Fruit fly (Drosophila melanogaster) whole organism, embryonic: Measurements from ENCODE around the gene Dhps.

Experiments used
- B-H2 ChIP-seq: fragments of 200-800 bp; sonication (Bioruptor generic); optimal IDR thresholded peaks from 2 replicates; lab custom pipeline; 2018; ENCODE audit warnings: missing biosample characterization, mild to moderate bottlenecking, missing genetic modification characterization
- CG10147 ChIP-seq: fragments of 200-800 bp; sonication (Bioruptor generic); optimal IDR thresholded peaks from 2 replicates; lab custom pipeline; 2019; ENCODE audit warnings: missing biosample characterization, mild to moderate bottlenecking, missing genetic modification characterization, moderate library complexity
- CG10321 ChIP-seq: fragments of 200-800 bp; sonication (Bioruptor generic); IDR thresholded peaks from 2 replicates; pipeline ENCODE4 v1.3.6; 2022; ENCODE audit warnings: missing biosample characterization, missing genetic modification characterization
- CG10431 ChIP-seq: fragments of 200-800 bp; sonication (Bioruptor generic); optimal IDR thresholded peaks from 3 replicates; lab custom pipeline; 2018; ENCODE audit warnings: missing biosample characterization, mild to moderate bottlenecking, missing genetic modification characterization
- CG12155 ChIP-seq: fragments of 200-800 bp; sonication (Bioruptor generic); optimal IDR thresholded peaks from 3 replicates; lab custom pipeline; 2016; ENCODE audit warnings: missing biosample characterization, missing genetic modification characterization
- CG12744 ChIP-seq: fragments of 200-800 bp; sonication (Bioruptor generic); optimal IDR thresholded peaks from 2 replicates; lab custom pipeline; 2016; ENCODE audit warnings: missing biosample characterization, missing genetic modification characterization
- CG13296 ChIP-seq: fragments of 200-800 bp; sonication (Bioruptor generic); optimal IDR thresholded peaks from 3 replicates; lab custom pipeline; 2018; ENCODE audit warnings: missing biosample characterization, mild to moderate bottlenecking, missing genetic modification characterization
- CG13424 ChIP-seq: fragments of 200-800 bp; sonication (Bioruptor generic); optimal IDR thresholded peaks from 2 replicates; lab custom pipeline; 2019; ENCODE audit warnings: missing biosample characterization, mild to moderate bottlenecking, missing genetic modification characterization, moderate library complexity
- CG13624 ChIP-seq: fragments of 200-800 bp; sonication (Bioruptor generic); optimal IDR thresholded peaks from 2 replicates; lab custom pipeline; 2016; ENCODE audit warnings: missing biosample characterization, missing genetic modification characterization
- CG15073 ChIP-seq: fragments of 200-800 bp; sonication (Bioruptor generic); optimal IDR thresholded peaks from 2 replicates; lab custom pipeline; 2016; ENCODE audit warnings: missing biosample characterization, missing genetic modification characterization
- CG1602 ChIP-seq: fragments of 200-800 bp; sonication (Bioruptor generic); optimal IDR thresholded peaks from 3 replicates; lab custom pipeline; 2016; ENCODE audit warnings: missing biosample characterization, missing genetic modification characterization
- CG17186 ChIP-seq: fragments of 200-800 bp; sonication (Bioruptor generic); optimal IDR thresholded peaks from 3 replicates; lab custom pipeline; 2017; ENCODE audit warnings: missing biosample characterization, missing genetic modification reagents, missing genetic modification characterization
- CG17829 ChIP-seq: fragments of 200-800 bp; optimal IDR thresholded peaks from 2 replicates; lab custom pipeline; 2019; ENCODE audit warnings: missing biosample characterization, mild to moderate bottlenecking, missing genetic modification characterization, moderate library complexity
- CG2129 ChIP-seq: fragments of 200-800 bp; sonication (Bioruptor generic); IDR thresholded peaks from 2 replicates; pipeline ENCODE4 v1.3.6; 2022; ENCODE audit warnings: missing biosample characterization, missing genetic modification characterization; ENCODE audit not compliant: partially characterized antibody
- CG3281 ChIP-seq: fragments of 200-800 bp; sonication (Bioruptor generic); optimal IDR thresholded peaks from 3 replicates; lab custom pipeline; 2017; ENCODE audit warnings: missing biosample characterization, mild to moderate bottlenecking, missing genetic modification characterization
- CG7556 ChIP-seq: fragments of 200-800 bp; sonication (Bioruptor generic); optimal IDR thresholded peaks from 2 replicates; lab custom pipeline; 2017; ENCODE audit warnings: missing biosample characterization, mild to moderate bottlenecking, missing genetic modification characterization
- CG7745 ChIP-seq: fragments of 200-800 bp; sonication (Bioruptor generic); optimal IDR thresholded peaks from 2 replicates; lab custom pipeline; 2018; ENCODE audit warnings: missing biosample characterization, mild to moderate bottlenecking, missing genetic modification characterization, moderate library complexity
- Camta ChIP-seq: fragments of 200-800 bp; sonication (Bioruptor generic); optimal IDR thresholded peaks from 2 replicates; lab custom pipeline; 2016; ENCODE audit warnings: missing biosample characterization, missing genetic modification characterization
- Eip74EF ChIP-seq, 2 experiments: fragments of 200-800 bp in 1 of 2; fragments of >200 bp in 1 of 2; sonication (Bioruptor generic) in 1 of 2; optimal IDR thresholded peaks; 2 replicates each; lab custom pipeline; 2017 to 2019; ENCODE audit warnings: missing biosample characterization in 2 of 2, missing genetic modification characterization in 2 of 2, mild to moderate bottlenecking in 1 of 2, moderate library complexity in 1 of 2
- HLH4C ChIP-seq: fragments of 200-800 bp; sonication (Bioruptor generic); IDR thresholded peaks from 3 replicates; pipeline ENCODE4 v1.3.6; 2022; ENCODE audit warnings: missing biosample characterization, missing genetic modification characterization; ENCODE audit not compliant: partially characterized antibody
- Med ChIP-seq: fragments of 200-800 bp; sonication (Bioruptor generic); peaks from one replicate; lab custom pipeline; 2016; ENCODE audit warnings: missing biosample characterization, missing genetic modification characterization, mild to moderate bottlenecking, inconsistent platforms, moderate library complexity
- Meics ChIP-seq: fragments of 200-800 bp; sonication (Bioruptor generic); optimal IDR thresholded peaks from 2 replicates; lab custom pipeline; 2017; ENCODE audit warnings: missing biosample characterization, mild to moderate bottlenecking, missing genetic modification characterization
- NK7.1 ChIP-seq: fragments of 200-800 bp; sonication (Bioruptor generic); optimal IDR thresholded peaks from 3 replicates; lab custom pipeline; 2016; ENCODE audit warnings: missing biosample characterization, missing genetic modification characterization
- Oaz ChIP-seq: fragments of 200-800 bp; sonication (Bioruptor generic); IDR thresholded peaks from 2 replicates; pipeline ENCODE4 v1.3.6; 2022; ENCODE audit warnings: missing biosample characterization, missing genetic modification characterization
- PHDP ChIP-seq: fragments of 200-800 bp; sonication (Bioruptor generic); optimal IDR thresholded peaks from 3 replicates; lab custom pipeline; 2018; ENCODE audit warnings: missing biosample characterization, mild to moderate bottlenecking, missing genetic modification characterization, moderate library complexity
- Rx ChIP-seq: fragments of 200-800 bp; sonication (Bioruptor generic); IDR thresholded peaks from 2 replicates; pipeline ENCODE4 v1.3.6; 2022; ENCODE audit warnings: missing biosample characterization, missing genetic modification characterization
- ab ChIP-seq: fragments of 200-800 bp; sonication (Bioruptor generic); optimal IDR thresholded peaks from 2 replicates; lab custom pipeline; 2016; ENCODE audit warnings: missing biosample characterization, missing genetic modification characterization
- ac ChIP-seq: fragments of 200-800 bp; sonication (Bioruptor generic); optimal IDR thresholded peaks from 3 replicates; lab custom pipeline; 2017; ENCODE audit warnings: missing biosample characterization, mild to moderate bottlenecking, missing genetic modification characterization
- ara ChIP-seq: fragments of 200-800 bp; sonication (Bioruptor generic); IDR thresholded peaks from 2 replicates; pipeline ENCODE4 v1.3.6; 2022; ENCODE audit warnings: missing biosample characterization, missing genetic modification characterization
- bigmax ChIP-seq: fragments of 200-800 bp; sonication (Bioruptor generic); optimal IDR thresholded peaks from 2 replicates; lab custom pipeline; 2018; ENCODE audit warnings: missing biosample characterization, mild to moderate bottlenecking, missing genetic modification characterization
- cas ChIP-seq: fragments of 200-800 bp; sonication (Bioruptor generic); IDR thresholded peaks from 2 replicates; pipeline ENCODE4 v1.3.6; 2022; ENCODE audit warnings: missing biosample characterization, missing genetic modification characterization
- caup ChIP-seq: fragments of 200-800 bp; sonication (Bioruptor generic); optimal IDR thresholded peaks from 3 replicates; lab custom pipeline; 2017; ENCODE audit warnings: missing biosample characterization, mild to moderate bottlenecking, missing genetic modification characterization, moderate library complexity; ENCODE audit not compliant: severe bottlenecking
- cg ChIP-seq: fragments of 200-800 bp; sonication (Bioruptor generic); optimal IDR thresholded peaks from 3 replicates; lab custom pipeline; 2019; ENCODE audit warnings: missing biosample characterization, mild to moderate bottlenecking, missing genetic modification characterization, moderate library complexity
- croc ChIP-seq: fragments of 200-800 bp; sonication (Bioruptor generic); conservative IDR thresholded peaks from 3 replicates; pipeline ENCODE4 v1.3.6; 2022; ENCODE audit warnings: missing biosample characterization, missing genetic modification characterization
- dan ChIP-seq: fragments of 200-800 bp; sonication (Bioruptor generic); IDR thresholded peaks from 2 replicates; pipeline ENCODE4 v1.3.6; 2022; ENCODE audit warnings: missing biosample characterization, missing genetic modification characterization
- dm ChIP-seq: fragments of 200-800 bp; sonication (Bioruptor generic); optimal IDR thresholded peaks from 3 replicates; lab custom pipeline; 2016; ENCODE audit warnings: missing biosample characterization, missing genetic modification characterization
- emc ChIP-seq: fragments of 200-800 bp; sonication (Bioruptor generic); optimal IDR thresholded peaks from 2 replicates; lab custom pipeline; 2016; ENCODE audit warnings: missing biosample characterization, missing genetic modification characterization
- en ChIP-seq: fragments of 200-800 bp; sonication (Bioruptor generic); optimal IDR thresholded peaks from 2 replicates; lab custom pipeline; 2016; ENCODE audit warnings: missing biosample characterization, missing genetic modification characterization
- eyg ChIP-seq: fragments of 200-800 bp; sonication (Bioruptor generic); optimal IDR thresholded peaks from 3 replicates; lab custom pipeline; 2016; ENCODE audit warnings: missing biosample characterization, missing genetic modification characterization
- fd3F ChIP-seq: fragments of 200-800 bp; sonication (Bioruptor generic); optimal IDR thresholded peaks from 2 replicates; lab custom pipeline; 2018; ENCODE audit warnings: missing biosample characterization, mild to moderate bottlenecking, missing genetic modification characterization, moderate library complexity
- fu2 ChIP-seq: fragments of 200-800 bp; sonication (Bioruptor generic); optimal IDR thresholded peaks from 2 replicates; lab custom pipeline; 2016; ENCODE audit warnings: missing biosample characterization, missing genetic modification characterization
- gfzf ChIP-seq: fragments of 200-800 bp; sonication (Bioruptor generic); optimal IDR thresholded peaks from 2 replicates; lab custom pipeline; 2016; ENCODE audit warnings: missing biosample characterization, mild to moderate bottlenecking, missing genetic modification characterization, moderate library complexity
- hth ChIP-seq: fragments of >200 bp; optimal IDR thresholded peaks from 2 replicates; lab custom pipeline; 2017; ENCODE audit warnings: inconsistent platforms
- lilli ChIP-seq: fragments of 200-800 bp; sonication (Bioruptor generic); optimal IDR thresholded peaks from 3 replicates; lab custom pipeline; 2016; ENCODE audit warnings: missing biosample characterization, missing genetic modification characterization
- maf-S ChIP-seq: fragments of 200-800 bp; sonication (Bioruptor generic); optimal IDR thresholded peaks from 2 replicates; lab custom pipeline; 2016; ENCODE audit warnings: missing biosample characterization, missing genetic modification characterization
- p53 ChIP-seq: fragments of 200-800 bp; sonication (Bioruptor generic); optimal IDR thresholded peaks from 2 replicates; lab custom pipeline; 2016; ENCODE audit warnings: missing biosample characterization, missing genetic modification characterization
- prd ChIP-seq, 3 experiments: fragments of >200 bp in 2 of 3; fragments of 200-800 bp in 1 of 3; sonication (Bioruptor generic) in 1 of 3; optimal IDR thresholded peaks in 2 of 3; IDR thresholded peaks in 1 of 3; 2 replicates in 2 of 3; 3 replicates in 1 of 3; pipeline versions ENCODE4 v1.3.6 to Lab custom; 2017 to 2022; ENCODE audit warnings: missing biosample characterization in 1 of 3, missing genetic modification characterization in 1 of 3
- repo ChIP-seq: fragments of 200-800 bp; sonication (Bioruptor generic); optimal IDR thresholded peaks from 2 replicates; lab custom pipeline; 2016; ENCODE audit warnings: missing biosample characterization, missing genetic modification characterization
- slou ChIP-seq: fragments of 200-800 bp; sonication (Bioruptor generic); optimal IDR thresholded peaks from 3 replicates; lab custom pipeline; 2016; ENCODE audit warnings: missing biosample characterization, missing genetic modification characterization
- trh ChIP-seq: fragments of 200-800 bp; sonication (Bioruptor generic); optimal IDR thresholded peaks from 2 replicates; lab custom pipeline; 2016; ENCODE audit warnings: missing biosample characterization, missing genetic modification characterization

The Dhps gene

dm6 chr3L:8177795-8178564, 20.0 kb upstream of the Dhps start, which contains the start of gene Nmt (continued):
- TF ChIP-seq p53 (GFP tag; lab: Kevin White, UChicago) (no peak), CG15073 (GFP tag; lab: Kevin White, UChicago) (no peak), gfzf (peak; percentile 80), maf-S (GFP tag; lab: Kevin White, UChicago) (no peak), dm (GFP tag; lab: Kevin White, UChicago) (no peak), Rx (peak; percentile 55; the same call in 1 of the 2 replicates), CG10321 (GFP tag; lab: Robert Waterston, UW) (no peak), CG17186 (GFP tag; lab: Kevin White, UChicago) (no peak), PHDP (no peak), Camta (GFP tag; lab: Kevin White, UChicago) (no peak), B-H2 (GFP tag; lab: Kevin White, UChicago) (no peak), slou (GFP tag; lab: Kevin White, UChicago) (no peak), dan (no peak), hth (lab: Kevin White, UChicago) (no peak), CG2129 (GFP tag; lab: Robert Waterston, UW) (peak; percentile 59), CG17829 (tag; lab: Kevin White, UChicago) (no peak), Oaz (GFP tag; lab: Robert Waterston, UW) (no peak), prd (optimal IDR thresholded peaks at IDR 0.05; lab: Kevin White, UChicago) (no peak), prd (GFP tag; IDR thresholded peaks at IDR 0.05; lab: Robert Waterston, UW) (peak; percentile 51; the same call in 1 of the 3 replicates), CG13624 (no peak), NK7.1 (GFP tag; lab: Kevin White, UChicago) (no peak), CG13424 (tag; lab: Kevin White, UChicago) (peak; percentile 18), fd3F (GFP tag; lab: Kevin White, UChicago) (peak; percentile 7), fu2 (no peak), CG10147 (no peak), Med (GFP tag; lab: Kevin White, UChicago) (peak; percentile 79), HLH4C (GFP tag; lab: Robert Waterston, UW) (peak; percentile 71), lilli (GFP tag; lab: Kevin White, UChicago) (peak; percentile 59), eyg (GFP tag; lab: Kevin White, UChicago) (no peak), CG3281 (GFP tag; lab: Kevin White, UChicago) (no peak), Eip74EF (GFP tag; optimal IDR thresholded peaks at IDR 0.05; lab: Kevin White, UChicago) (no peak), CG13296 (GFP tag; lab: Kevin White, UChicago) (no peak), cas (GFP tag; lab: Robert Waterston, UW) (no peak), caup (GFP tag; lab: Kevin White, UChicago) (no peak), CG7745 (tag; lab: Kevin White, UChicago) (no peak), Meics (GFP tag; lab: Kevin White, UChicago) (no peak), CG7556 (no peak), cg (GFP tag; lab: Kevin White, UChicago) (no peak), repo (no peak), CG1602 (peak; percentile 26), trh (GFP tag; lab: Kevin White, UChicago) (no peak), ab (GFP tag; lab: Kevin White, UChicago) (no peak), CG12744 (GFP tag; lab: Kevin White, UChicago) (no peak), en (no peak), emc (GFP tag; lab: Kevin White, UChicago) (no peak), croc (no peak), CG10431 (no peak), ac (GFP tag; lab: Kevin White, UChicago) (no peak), bigmax (GFP tag; lab: Kevin White, UChicago) (peak; percentile 96), ara (GFP tag; lab: Robert Waterston, UW) (no peak), CG12155 (GFP tag; lab: Kevin White, UChicago) (peak; percentile 1)
